Fruit fly (Drosophila melanogaster) whole organism, embryonic: Measurements from ENCODE around the gene Wbp2.

Experiments
- CG12219 ChIP-seq: fragments of 200-800 bp; sonication (Bioruptor generic); optimal IDR thresholded peaks from 3 replicates; lab custom pipeline; 2018; ENCODE audit warnings: missing biosample characterization, mild to moderate bottlenecking, missing genetic modification characterization
- CG13775 ChIP-seq: fragments of 200-800 bp; sonication (Bioruptor generic); optimal IDR thresholded peaks from 3 replicates; lab custom pipeline; 2017; ENCODE audit warnings: missing biosample characterization, mild to moderate bottlenecking, missing genetic modification characterization
- CG15601 ChIP-seq: fragments of 200-800 bp; sonication (Bioruptor generic); optimal IDR thresholded peaks from 3 replicates; lab custom pipeline; 2019; ENCODE audit warnings: missing biosample characterization, mild to moderate bottlenecking, missing genetic modification characterization, moderate library complexity
- CG16863 ChIP-seq: fragments of 200-800 bp; sonication (Bioruptor generic); optimal IDR thresholded peaks from 3 replicates; lab custom pipeline; 2016; ENCODE audit warnings: missing biosample characterization, missing genetic modification characterization
- CG17912 ChIP-seq: fragments of 200-800 bp; sonication (Bioruptor generic); optimal IDR thresholded peaks from 2 replicates; lab custom pipeline; 2018; ENCODE audit warnings: missing biosample characterization, mild to moderate bottlenecking, missing genetic modification characterization
- CG2116 ChIP-seq: fragments of 200-800 bp; sonication (Bioruptor generic); optimal IDR thresholded peaks from 3 replicates; lab custom pipeline; 2018; ENCODE audit warnings: missing biosample characterization, mild to moderate bottlenecking, missing genetic modification characterization
- CG30431 ChIP-seq: fragments of 200-800 bp; sonication (Bioruptor generic); optimal IDR thresholded peaks from 2 replicates; lab custom pipeline; 2017; ENCODE audit warnings: missing biosample characterization, missing genetic modification characterization
- CG31388 ChIP-seq: fragments of 200-800 bp; sonication (Bioruptor generic); optimal IDR thresholded peaks from 2 replicates; lab custom pipeline; 2016; ENCODE audit warnings: missing biosample characterization, missing genetic modification characterization
- CG34224 ChIP-seq: fragments of 200-800 bp; sonication (Bioruptor generic); IDR thresholded peaks from 3 replicates; pipeline ENCODE4 v1.3.6; 2022; ENCODE audit warnings: missing biosample characterization, missing genetic modification characterization; ENCODE audit not compliant: partially characterized antibody
- CG3726 ChIP-seq: fragments of 200-800 bp; sonication (Bioruptor generic); IDR thresholded peaks from 3 replicates; pipeline ENCODE4, ENCODE4 v1.3.6; 2022; ENCODE audit warnings: missing biosample characterization, missing genetic modification characterization
- CG6765 ChIP-seq: fragments of 200-800 bp; sonication (Bioruptor generic); optimal IDR thresholded peaks from 3 replicates; lab custom pipeline; 2017; ENCODE audit warnings: missing biosample characterization, mild to moderate bottlenecking, missing genetic modification characterization
- CG7357 ChIP-seq: fragments of 200-800 bp; sonication (Bioruptor generic); IDR thresholded peaks from 3 replicates; pipeline ENCODE4 v1.3.6; 2022; ENCODE audit warnings: missing biosample characterization, missing genetic modification characterization
- CG7786 ChIP-seq: fragments of 200-800 bp; sonication (Bioruptor generic); optimal IDR thresholded peaks from 2 replicates; lab custom pipeline; 2016; ENCODE audit warnings: missing biosample characterization, missing genetic modification characterization
- CG8290 ChIP-seq, 3 experiments: fragments of 200-800 bp; sonication (Bioruptor generic); optimal IDR thresholded peaks; 2 replicates each; lab custom pipeline; 2016 to 2019; ENCODE audit warnings: missing biosample characterization in 3 of 3, missing genetic modification characterization in 3 of 3, mild to moderate bottlenecking in 2 of 3, moderate library complexity in 1 of 3
- CG9437 ChIP-seq: fragments of 200-800 bp; sonication (Bioruptor generic); optimal IDR thresholded peaks from 2 replicates; lab custom pipeline; 2018; ENCODE audit warnings: missing biosample characterization, mild to moderate bottlenecking, missing genetic modification characterization
- CoRest ChIP-seq: fragments of 200-800 bp; sonication (Bioruptor generic); optimal IDR thresholded peaks from 3 replicates; lab custom pipeline; 2018; ENCODE audit warnings: missing biosample characterization, mild to moderate bottlenecking, missing genetic modification characterization, moderate library complexity
- Dip2 ChIP-seq: fragments of 200-800 bp; sonication (Bioruptor generic); IDR thresholded peaks from 2 replicates; pipeline ENCODE4 v1.3.6; 2022; ENCODE audit warnings: missing biosample characterization, missing genetic modification characterization
- E2f1 ChIP-seq: fragments of 200-800 bp; sonication (Bioruptor generic); IDR thresholded peaks from 2 replicates; pipeline ENCODE4 v1.3.6; 2022; ENCODE audit warnings: missing biosample characterization, missing genetic modification characterization
- ERR ChIP-seq: fragments of 200-800 bp; sonication (Bioruptor generic); optimal IDR thresholded peaks from 2 replicates; lab custom pipeline; 2016; ENCODE audit warnings: missing biosample characterization, missing genetic modification characterization
- Gsc ChIP-seq: fragments of 200-800 bp; sonication (Bioruptor generic); IDR thresholded peaks from 2 replicates; pipeline ENCODE4 v1.3.6; 2022; ENCODE audit warnings: missing biosample characterization, missing genetic modification characterization
- Hr3 ChIP-seq: fragments of 200-800 bp; sonication (Bioruptor generic); optimal IDR thresholded peaks from 3 replicates; lab custom pipeline; 2016; ENCODE audit warnings: missing biosample characterization, missing genetic modification characterization
- MESR4 ChIP-seq: fragments of 200-800 bp; sonication (Bioruptor generic); optimal IDR thresholded peaks from 2 replicates; lab custom pipeline; 2018; ENCODE audit warnings: missing biosample characterization, mild to moderate bottlenecking, missing genetic modification characterization, moderate library complexity
- Myb ChIP-seq: fragments of 200-800 bp; sonication (Bioruptor generic); optimal IDR thresholded peaks from 2 replicates; lab custom pipeline; 2016; ENCODE audit warnings: missing biosample characterization, missing genetic modification characterization
- NC2β ChIP-seq: fragments of 200-800 bp; sonication (Bioruptor generic); optimal IDR thresholded peaks from 2 replicates; lab custom pipeline; 2016; ENCODE audit warnings: missing biosample characterization, missing genetic modification characterization
- aop ChIP-seq: fragments of 200-800 bp; sonication (Bioruptor generic); IDR thresholded peaks from 2 replicates; pipeline ENCODE4 v1.3.6; 2022; ENCODE audit warnings: missing biosample characterization, missing genetic modification characterization
- ash1 ChIP-seq: fragments of 200-800 bp; sonication (Bioruptor generic); optimal IDR thresholded peaks from 2 replicates; lab custom pipeline; 2018; ENCODE audit warnings: missing biosample characterization, mild to moderate bottlenecking, missing genetic modification characterization
- bcd ChIP-seq: fragments of 200-800 bp; sonication (Bioruptor generic); optimal IDR thresholded peaks from 2 replicates; lab custom pipeline; 2017; ENCODE audit warnings: missing biosample characterization, mild to moderate bottlenecking, missing genetic modification characterization
- cad ChIP-seq: fragments of >200 bp; optimal IDR thresholded peaks from 2 replicates; lab custom pipeline; 2017; ENCODE audit warnings: missing biosample characterization, missing genetic modification characterization
- caup ChIP-seq: fragments of 200-800 bp; sonication (Bioruptor generic); optimal IDR thresholded peaks from 3 replicates; lab custom pipeline; 2017; ENCODE audit warnings: missing biosample characterization, mild to moderate bottlenecking, missing genetic modification characterization, moderate library complexity; ENCODE audit not compliant: severe bottlenecking
- chn ChIP-seq: fragments of 200-800 bp; sonication (Bioruptor generic); optimal IDR thresholded peaks from 2 replicates; lab custom pipeline; 2016; ENCODE audit warnings: missing biosample characterization, missing genetic modification characterization
- crp ChIP-seq, 2 experiments: fragments of 200-800 bp; sonication (Bioruptor generic); optimal IDR thresholded peaks; 2 replicates in 1 of 2; 3 replicates in 1 of 2; lab custom pipeline; 2017; ENCODE audit warnings: missing biosample characterization in 2 of 2, missing genetic modification characterization in 2 of 2, mild to moderate bottlenecking in 1 of 2, moderate library complexity in 1 of 2
- en ChIP-seq: fragments of 200-800 bp; sonication (Bioruptor generic); optimal IDR thresholded peaks from 2 replicates; lab custom pipeline; 2016; ENCODE audit warnings: missing biosample characterization, missing genetic modification characterization
- esg ChIP-seq: fragments of 200-800 bp; sonication (Bioruptor generic); conservative IDR thresholded peaks from 2 replicates; pipeline ENCODE4 v1.3.6; 2022; ENCODE audit warnings: missing biosample characterization, missing genetic modification characterization
- exex ChIP-seq: fragments of 200-800 bp; sonication (Bioruptor generic); optimal IDR thresholded peaks from 4 replicates; lab custom pipeline; 2018; ENCODE audit warnings: missing biosample characterization, mild to moderate bottlenecking, missing genetic modification characterization, moderate library complexity
- fu2 ChIP-seq: fragments of 200-800 bp; sonication (Bioruptor generic); optimal IDR thresholded peaks from 2 replicates; lab custom pipeline; 2016; ENCODE audit warnings: missing biosample characterization, missing genetic modification characterization
- gfzf ChIP-seq: fragments of 200-800 bp; sonication (Bioruptor generic); optimal IDR thresholded peaks from 2 replicates; lab custom pipeline; 2016; ENCODE audit warnings: missing biosample characterization, mild to moderate bottlenecking, missing genetic modification characterization, moderate library complexity
- grn ChIP-seq: fragments of 200-800 bp; sonication (Bioruptor generic); optimal IDR thresholded peaks from 3 replicates; lab custom pipeline; 2017; ENCODE audit warnings: missing biosample characterization, missing genetic modification characterization
- insv ChIP-seq, 2 experiments: fragments of 200-800 bp; sonication (Bioruptor generic); optimal IDR thresholded peaks; 3 replicates each; lab custom pipeline; 2016 to 2018; ENCODE audit warnings: missing biosample characterization in 2 of 2, missing genetic modification characterization in 2 of 2
- lab ChIP-seq: fragments of 200-800 bp; sonication (Bioruptor generic); optimal IDR thresholded peaks from 3 replicates; lab custom pipeline; 2017; ENCODE audit warnings: missing biosample characterization, missing genetic modification characterization, mild to moderate bottlenecking, moderate library complexity, missing genetic modification reagents
- otp ChIP-seq: fragments of 200-800 bp; sonication (Bioruptor generic); IDR thresholded peaks from 3 replicates; pipeline ENCODE4, ENCODE4 v1.3.6; 2022; ENCODE audit warnings: missing biosample characterization, missing genetic modification characterization
- peb ChIP-seq: fragments of 200-800 bp; sonication (Bioruptor generic); IDR thresholded peaks from 2 replicates; pipeline ENCODE4 v1.3.6; 2022; ENCODE audit warnings: missing biosample characterization, missing genetic modification characterization
- pita ChIP-seq: fragments of 200-800 bp; sonication (Bioruptor generic); optimal IDR thresholded peaks from 2 replicates; lab custom pipeline; 2017; ENCODE audit warnings: missing biosample characterization, mild to moderate bottlenecking, missing genetic modification characterization
- prd ChIP-seq, 3 experiments: fragments of >200 bp in 2 of 3; fragments of 200-800 bp in 1 of 3; sonication (Bioruptor generic) in 1 of 3; optimal IDR thresholded peaks in 2 of 3; IDR thresholded peaks in 1 of 3; 2 replicates in 2 of 3; 3 replicates in 1 of 3; pipeline versions ENCODE4 v1.3.6 to Lab custom; 2017 to 2022; ENCODE audit warnings: missing biosample characterization in 1 of 3, missing genetic modification characterization in 1 of 3
- pros ChIP-seq: fragments of 200-800 bp; sonication (Bioruptor generic); optimal IDR thresholded peaks from 3 replicates; lab custom pipeline; 2019; ENCODE audit warnings: missing biosample characterization, mild to moderate bottlenecking, missing genetic modification characterization, moderate library complexity
- rib ChIP-seq: fragments of 200-800 bp; sonication (Bioruptor generic); IDR thresholded peaks from 2 replicates; pipeline ENCODE4 v1.3.6; 2022; ENCODE audit warnings: missing biosample characterization, missing genetic modification characterization
- run ChIP-seq: fragments of 200-800 bp; sonication (Bioruptor generic); optimal IDR thresholded peaks from 3 replicates; lab custom pipeline; 2018; ENCODE audit warnings: missing biosample characterization, mild to moderate bottlenecking, missing genetic modification characterization
- sc ChIP-seq, 3 experiments: fragments of >200 bp in 2 of 3; fragments of 200-800 bp in 1 of 3; sonication (Bioruptor generic) in 1 of 3; optimal IDR thresholded peaks; 2 replicates in 2 of 3; 3 replicates in 1 of 3; lab custom pipeline; 2017; ENCODE audit warnings: mild to moderate bottlenecking in 1 of 3, missing biosample characterization in 1 of 3, missing genetic modification characterization in 1 of 3, missing genetic modification reagents in 1 of 3
- scrt ChIP-seq: fragments of 200-800 bp; sonication (Bioruptor generic); optimal IDR thresholded peaks from 2 replicates; lab custom pipeline; 2018; ENCODE audit warnings: missing biosample characterization, mild to moderate bottlenecking, missing genetic modification characterization, moderate library complexity
- stc ChIP-seq: fragments of 200-800 bp; sonication (Bioruptor generic); IDR thresholded peaks from 2 replicates; pipeline ENCODE4 v1.3.6; 2022; ENCODE audit warnings: missing biosample characterization, missing genetic modification characterization

The Wbp2 gene

DNA sequence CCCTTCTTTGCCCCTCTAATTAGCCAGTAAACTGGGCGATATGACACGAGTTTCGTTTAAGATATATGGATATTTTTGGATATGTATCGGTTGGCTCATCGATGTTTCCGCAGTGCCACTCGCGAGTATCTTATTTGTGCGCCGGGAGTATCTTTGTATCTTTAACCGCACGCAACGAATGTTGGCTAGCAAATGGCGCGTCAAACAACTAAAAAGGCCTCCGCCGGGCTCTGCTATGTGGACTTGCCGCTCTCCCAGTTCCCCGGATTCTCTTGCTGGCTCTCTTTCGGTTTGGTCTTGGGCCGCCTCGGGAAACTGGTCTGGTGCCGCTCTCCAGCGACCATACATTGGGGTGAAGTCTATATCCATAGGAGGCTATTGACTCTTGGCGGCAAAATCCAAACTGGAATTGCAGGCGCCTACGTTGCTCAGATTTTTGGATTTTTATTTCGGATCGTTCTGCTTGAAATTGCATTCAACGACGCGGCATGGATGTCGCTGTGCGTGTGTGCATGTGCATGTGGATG, 17.5 kb upstream of the Wbp2 start (continued):
- TF ChIP-seq grn (no peak), CG6765 (no peak), peb (GFP tag; lab: Robert Waterston, UW) (no peak), cad (no peak), CG9437 (GFP tag; lab: Kevin White, UChicago) (no peak), bcd (GFP tag; lab: Kevin White, UChicago) (no peak), otp (GFP tag; lab: Robert Waterston, UW) (no peak), pita (GFP tag; lab: Kevin White, UChicago) (no peak), CG8290 (GFP tag; optimal IDR thresholded peaks at IDR 0.05; lab: Kevin White, UChicago) (no peak), CG8290 (tag; optimal IDR thresholded peaks at IDR 0.05; lab: Kevin White, UChicago) (peak in 1 of 2 experiments; percentile 45), CG3726 (GFP tag; lab: Robert Waterston, UW) (no peak), CoRest (tag; lab: Kevin White, UChicago) (no peak), fu2 (no peak), CG31388 (GFP tag; lab: Kevin White, UChicago) (no peak), CG34224 (0 out of 3 replicates have a peak, but pooled peaks have one; percentile 30), Hr3 (GFP tag; lab: Kevin White, UChicago) (no peak), MESR4 (no peak), en (GFP tag; lab: Kevin White, UChicago) (no peak), CG7786 (GFP tag; lab: Kevin White, UChicago) (no peak), caup (no peak), exex (no peak), Myb (GFP tag; lab: Kevin White, UChicago) (no peak), Gsc (no peak), CG16863 (GFP tag; lab: Kevin White, UChicago) (no peak), prd (optimal IDR thresholded peaks at IDR 0.05; lab: Kevin White, UChicago) (no peak), prd (GFP tag; IDR thresholded peaks at IDR 0.05; lab: Robert Waterston, UW) (no peak), CG17912 (no peak), NC2β (GFP tag; lab: Kevin White, UChicago) (no peak), ash1 (no peak), CG2116 (GFP tag; lab: Kevin White, UChicago) (no peak), run (tag; lab: Kevin White, UChicago) (peak; percentile 23), crp (GFP tag; optimal IDR thresholded peaks at IDR 0.05; lab: Kevin White, UChicago) (no peak), CG7357 (no peak), gfzf (no peak), insv (GFP tag; optimal IDR thresholded peaks at IDR 0.05; lab: Kevin White, UChicago) (no peak), rib (GFP tag; lab: Robert Waterston, UW) (0 out of 2 replicates have a peak, but pooled peaks have one; percentile 20), Dip2 (GFP tag; lab: Robert Waterston, UW) (no peak), E2f1 (GFP tag; lab: Robert Waterston, UW) (no peak), esg (GFP tag; lab: Robert Waterston, UW) (no peak), stc (GFP tag; lab: Robert Waterston, UW) (no peak), pros (no peak), CG15601 (tag; lab: Kevin White, UChicago) (no peak), lab (GFP tag; lab: Kevin White, UChicago) (peak; percentile 55), sc (optimal IDR thresholded peaks at IDR 0.05; lab: Kevin White, UChicago) (no peak), sc (GFP tag; optimal IDR thresholded peaks at IDR 0.05; lab: Kevin White, UChicago) (no peak), CG12219 (no peak), aop (GFP tag; lab: Robert Waterston, UW) (no peak), CG13775 (GFP tag; lab: Kevin White, UChicago) (no peak), CG30431 (GFP tag; lab: Kevin White, UChicago) (no peak), chn (GFP tag; lab: Kevin White, UChicago) (no peak), ERR (GFP tag; lab: Kevin White, UChicago) (peak; percentile 8), scrt (GFP tag; lab: Kevin White, UChicago) (peak; percentile 69)
